Worm (Caenorhabditis elegans) whole organism, young adult: ENCODE data around the gene taf-13.

Experiments
- B0019.2 ChIP-seq: fragments of 200-800 bp; sonication (Bioruptor generic); conservative IDR thresholded peaks from 2 replicates; pipeline ENCODE4 v1.3.6; 2022; ENCODE audit warnings: missing genetic modification reagents, missing genetic modification characterization, missing compliant biosample characterization
- D2030.7 ChIP-seq: fragments of 200-800 bp; sonication (Bioruptor generic); IDR thresholded peaks from 2 replicates; pipeline ENCODE4 v1.3.6; 2022; ENCODE audit warnings: missing genetic modification reagents, missing genetic modification characterization, missing compliant biosample characterization
- F10E7.11 ChIP-seq: sonication (generic microtip); optimal IDR thresholded peaks from 2 replicates; lab custom pipeline; 2017; ENCODE audit warnings: mild to moderate bottlenecking, missing genetic modification characterization, moderate library complexity, missing compliant biosample characterization
- F37B4.10 ChIP-seq: fragments of 200-800 bp; sonication (Bioruptor generic); IDR thresholded peaks from 2 replicates; pipeline ENCODE4 v1.3.6; 2022; ENCODE audit warnings: missing genetic modification characterization, missing compliant biosample characterization
- F39B2.1 ChIP-seq: fragments of 200-800 bp; sonication (Bioruptor generic); IDR thresholded peaks from 2 replicates; pipeline ENCODE4 v1.3.6; 2022; ENCODE audit warnings: missing genetic modification reagents, missing genetic modification characterization, missing compliant biosample characterization
- F55B11.4 ChIP-seq: sonication (generic microtip); optimal IDR thresholded peaks from 2 replicates; lab custom pipeline; 2016; ENCODE audit warnings: missing compliant biosample characterization, missing genetic modification characterization, borderline replicate concordance; ENCODE audit not compliant: insufficient read depth
- T26A5.8 ChIP-seq: sonication (generic microtip); optimal IDR thresholded peaks from 2 replicates; lab custom pipeline; 2016; ENCODE audit warnings: missing genetic modification characterization, missing compliant biosample characterization
- Y79H2A.3 ChIP-seq: fragments of 200-800 bp; sonication (Bioruptor generic); conservative IDR thresholded peaks from 2 replicates; pipeline ENCODE4 v1.3.6; 2022; ENCODE audit warnings: missing genetic modification reagents, missing genetic modification characterization, missing compliant biosample characterization
- ZK185.1 ChIP-seq: sonication (generic microtip); optimal IDR thresholded peaks from 2 replicates; lab custom pipeline; 2016; ENCODE audit warnings: mild to moderate bottlenecking, missing genetic modification characterization, missing compliant biosample characterization; ENCODE audit not compliant: poor library complexity, severe bottlenecking
- atf-7 ChIP-seq: sonication (generic microtip); optimal IDR thresholded peaks from 2 replicates; lab custom pipeline; 2017; ENCODE audit warnings: mild to moderate bottlenecking, missing genetic modification characterization, missing compliant biosample characterization
- attf-3 ChIP-seq: fragments of 200-800 bp; sonication (Bioruptor generic); conservative IDR thresholded peaks from 2 replicates; pipeline ENCODE4 v1.3.6; 2022; ENCODE audit warnings: missing genetic modification reagents, missing genetic modification characterization, missing compliant biosample characterization
- cebp-1 ChIP-seq, 2 experiments: fragments of 200-800 bp in 1 of 2; sonication (Bioruptor generic) in 1 of 2; sonication (generic microtip) in 1 of 2; IDR thresholded peaks in 1 of 2; optimal IDR thresholded peaks in 1 of 2; 2 replicates each; pipeline versions ENCODE4 v1.3.6 to Lab custom; 2017 to 2022; ENCODE audit warnings: missing compliant biosample characterization in 2 of 2, missing genetic modification characterization in 2 of 2, mild to moderate bottlenecking in 1 of 2, missing genetic modification reagents in 1 of 2, moderate library complexity in 1 of 2
- ceh-27 ChIP-seq: fragments of 200-800 bp; sonication (Bioruptor generic); optimal IDR thresholded peaks from 2 replicates; lab custom pipeline; 2018; ENCODE audit warnings: mild to moderate bottlenecking, missing genetic modification characterization, moderate library complexity, missing compliant biosample characterization
- ceh-79 ChIP-seq: sonication (generic microtip); optimal IDR thresholded peaks from 2 replicates; lab custom pipeline; 2017; ENCODE audit warnings: mild to moderate bottlenecking, missing genetic modification characterization, missing compliant biosample characterization
- ceh-91 ChIP-seq: fragments of 200-800 bp; sonication (Bioruptor generic); IDR thresholded peaks from 2 replicates; pipeline ENCODE4 v1.3.6; 2022; ENCODE audit warnings: missing genetic modification reagents, missing genetic modification characterization, missing compliant biosample characterization
- dox-1 ChIP-seq: fragments of 200-800 bp; sonication (Bioruptor generic); IDR thresholded peaks from 2 replicates; pipeline ENCODE4 v1.3.6; 2022; ENCODE audit warnings: missing genetic modification reagents, missing genetic modification characterization, missing compliant biosample characterization
- dpff-1 ChIP-seq: sonication (generic microtip); optimal IDR thresholded peaks from 2 replicates; lab custom pipeline; 2017; ENCODE audit warnings: mild to moderate bottlenecking, missing genetic modification characterization, missing compliant biosample characterization
- hlh-12 ChIP-seq: sonication (generic microtip); optimal IDR thresholded peaks from 2 replicates; lab custom pipeline; 2016; ENCODE audit warnings: missing genetic modification characterization, missing compliant biosample characterization
- hrde-1 ChIP-seq: sonication (generic microtip); optimal IDR thresholded peaks from 2 replicates; lab custom pipeline; 2016; ENCODE audit warnings: missing genetic modification characterization, mild to moderate bottlenecking, missing compliant biosample characterization, moderate library complexity, missing genotype, missing genetic modification reagents, borderline replicate concordance
- lin-26 ChIP-seq: fragments of 200-800 bp; sonication (Bioruptor generic); IDR thresholded peaks from 2 replicates; pipeline ENCODE4 v1.3.6; 2022; ENCODE audit warnings: missing genetic modification reagents, missing genetic modification characterization, missing compliant biosample characterization
- lin-35 ChIP-seq, 3 experiments: fragments of 150-350 bp in 2 of 3; sonication (generic microtip) in 1 of 3; optimal IDR thresholded peaks; 2 replicates each; lab custom pipeline; 2014 to 2018; ENCODE audit warnings: missing biosample characterization in 3 of 3, missing genetic modification characterization in 3 of 3, missing genetic modification reagents in 3 of 3
- lsl-1 ChIP-seq: fragments of 200-800 bp; sonication (Bioruptor generic); optimal IDR thresholded peaks from 2 replicates; lab custom pipeline; 2018; ENCODE audit warnings: mild to moderate bottlenecking, missing genetic modification characterization, moderate library complexity, missing compliant biosample characterization
- madf-6 ChIP-seq: fragments of 200-800 bp; sonication (Bioruptor generic); IDR thresholded peaks from 2 replicates; pipeline ENCODE4 v1.3.6; 2022; ENCODE audit warnings: missing genetic modification reagents, missing genetic modification characterization, missing compliant biosample characterization
- mel-28 ChIP-seq: sonication (generic microtip); optimal IDR thresholded peaks from 2 replicates; lab custom pipeline; 2016; ENCODE audit warnings: borderline replicate concordance, mild to moderate bottlenecking, missing genetic modification characterization, missing compliant biosample characterization
- mes-4 ChIP-seq: sonication (generic microtip); optimal IDR thresholded peaks from 2 replicates; lab custom pipeline; 2016; ENCODE audit warnings: missing genotype, missing genetic modification characterization, missing compliant biosample characterization
- mxl-1 ChIP-seq: sonication (generic microtip); optimal IDR thresholded peaks from 2 replicates; lab custom pipeline; 2016; ENCODE audit warnings: missing genetic modification characterization, missing compliant biosample characterization
- nhr-120 ChIP-seq: fragments of 200-800 bp; sonication (Bioruptor generic); IDR thresholded peaks from 2 replicates; pipeline ENCODE4 v1.3.6; 2022; ENCODE audit warnings: missing genetic modification characterization, missing compliant biosample characterization
- nhr-80 ChIP-seq: sonication (generic microtip); optimal IDR thresholded peaks from 2 replicates; lab custom pipeline; 2016; ENCODE audit warnings: missing genetic modification characterization, missing compliant biosample characterization
- pbrm-1 ChIP-seq: fragments of 200-800 bp; sonication (Bioruptor generic); IDR thresholded peaks from 2 replicates; pipeline ENCODE4 v1.3.6; 2022; ENCODE audit warnings: missing genetic modification reagents, missing genetic modification characterization, missing compliant biosample characterization
- rcor-1 ChIP-seq: fragments of 200-800 bp; sonication (Bioruptor generic); IDR thresholded peaks from 2 replicates; pipeline ENCODE4 v1.3.6; 2022; ENCODE audit warnings: missing genetic modification reagents, missing genetic modification characterization, missing compliant biosample characterization
- rpc-1 ChIP-seq, 2 experiments: fragments of 150-350 bp in 1 of 2; sonication (generic microtip) in 1 of 2; optimal IDR thresholded peaks; 2 replicates each; lab custom pipeline; 2014 to 2018; ENCODE audit warnings: missing biosample characterization in 1 of 2, missing genetic modification characterization in 1 of 2, missing genetic modification reagents in 1 of 2, missing genotype in 1 of 2
- sdz-38 ChIP-seq: sonication (generic microtip); optimal IDR thresholded peaks from 2 replicates; lab custom pipeline; 2016; ENCODE audit warnings: missing genotype, missing genetic modification characterization, missing compliant biosample characterization
- somi-1 ChIP-seq: fragments of 200-800 bp; sonication (Bioruptor generic); optimal IDR thresholded peaks from 2 replicates; lab custom pipeline; 2018; ENCODE audit warnings: mild to moderate bottlenecking, missing genetic modification characterization, missing compliant biosample characterization
- tbp1 ChIP-seq: fragments of 200-800 bp; sonication (Bioruptor generic); optimal IDR thresholded peaks from 2 replicates; lab custom pipeline; 2018; ENCODE audit warnings: mild to moderate bottlenecking, missing genetic modification characterization, missing compliant biosample characterization
- tbx-9 ChIP-seq: sonication (generic microtip); optimal IDR thresholded peaks from 2 replicates; lab custom pipeline; 2016; ENCODE audit warnings: borderline replicate concordance, missing genetic modification characterization, inconsistent platforms, missing compliant biosample characterization
- unc-130 ChIP-seq: sonication (generic microtip); optimal IDR thresholded peaks from 2 replicates; lab custom pipeline; 2016; ENCODE audit warnings: missing genetic modification reagents, missing genetic modification characterization, missing compliant biosample characterization
- zfh-2 ChIP-seq: fragments of 200-800 bp; sonication (Bioruptor generic); conservative IDR thresholded peaks from 2 replicates; pipeline ENCODE4 v1.3.6; 2022; ENCODE audit warnings: missing genetic modification reagents, missing genetic modification characterization, missing compliant biosample characterization
- ztf-18 ChIP-seq: sonication (generic microtip); optimal IDR thresholded peaks from 2 replicates; lab custom pipeline; 2016; ENCODE audit warnings: missing genotype, mild to moderate bottlenecking, missing genetic modification characterization, missing compliant biosample characterization
- ztf-22 ChIP-seq: fragments of 200-800 bp; sonication (Bioruptor generic); optimal IDR thresholded peaks from 2 replicates; lab custom pipeline; 2018; ENCODE audit warnings: mild to moderate bottlenecking, missing genetic modification characterization, moderate library complexity, missing compliant biosample characterization
- ztf-28 ChIP-seq: fragments of 200-800 bp; sonication (Bioruptor generic); IDR thresholded peaks from 2 replicates; pipeline ENCODE4 v1.3.6; 2022; ENCODE audit warnings: missing genetic modification reagents, missing genetic modification characterization, missing compliant biosample characterization
- ztf-3 ChIP-seq: fragments of 200-800 bp; sonication (Bioruptor generic); optimal IDR thresholded peaks from 2 replicates; lab custom pipeline; 2018; ENCODE audit warnings: mild to moderate bottlenecking, missing genetic modification characterization, missing compliant biosample characterization

taf-13 gene

DNA sequence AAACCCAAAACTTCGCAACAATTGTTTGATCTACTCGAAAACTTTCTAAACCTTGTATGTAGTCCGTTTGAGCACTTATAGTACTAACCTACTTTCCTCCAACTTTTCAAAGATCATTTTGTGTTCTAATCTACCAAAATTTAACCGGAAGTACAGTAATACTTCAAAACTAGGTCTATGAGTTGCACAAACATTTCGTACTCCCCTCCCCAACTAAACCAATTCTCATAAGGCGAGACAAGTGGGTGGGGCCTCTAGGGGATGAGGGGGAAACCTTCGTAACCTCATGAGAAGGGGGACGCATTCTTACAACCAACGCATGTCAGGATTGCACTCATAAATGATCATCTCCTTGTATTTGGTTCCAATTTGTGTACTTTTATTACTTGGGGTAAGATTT is 16.6 kb upstream of the taf-13 start, which contains the start of gene cutl-9:
cutl-9 (plus strand) TSS at position 301 of the 400 bp plus-strand sequence.
- TF ChIP-seq nhr-120 (GFP tag; lab: Robert Waterston, UW) = no peak
- no peak for TF ChIP-seq F39B2.1 (GFP tag; lab: Robert Waterston, UW)
- no peak for TF ChIP-seq ztf-18 (tag; lab: Kevin White, UChicago)
- no peak for TF ChIP-seq D2030.7 (GFP tag; lab: Robert Waterston, UW)
- no peak for TF ChIP-seq ceh-27 (GFP tag; lab: Kevin White, UChicago)
- TF ChIP-seq tbp1 = no peak
- TF ChIP-seq dpff-1 (tag; lab: Kevin White, UChicago) = no peak
- TF ChIP-seq ztf-28 (GFP tag; lab: Robert Waterston, UW) = no peak
- TF ChIP-seq attf-3 = no peak
- TF ChIP-seq atf-7 = no peak
- TF ChIP-seq pbrm-1 (GFP tag; lab: Robert Waterston, UW) = no peak
- no peak for TF ChIP-seq mel-28
- TF ChIP-seq lsl-1 (GFP tag; lab: Kevin White, UChicago) = no peak
- no peak for TF ChIP-seq mxl-1 (tag; lab: Kevin White, UChicago)
- no peak for TF ChIP-seq F10E7.11 (tag; lab: Kevin White, UChicago)
- no peak for TF ChIP-seq hlh-12
- no peak for TF ChIP-seq hrde-1 (tag; lab: Kevin White, UChicago)
- TF ChIP-seq B0019.2 (GFP tag; lab: Robert Waterston, UW) = no peak

DNA sequence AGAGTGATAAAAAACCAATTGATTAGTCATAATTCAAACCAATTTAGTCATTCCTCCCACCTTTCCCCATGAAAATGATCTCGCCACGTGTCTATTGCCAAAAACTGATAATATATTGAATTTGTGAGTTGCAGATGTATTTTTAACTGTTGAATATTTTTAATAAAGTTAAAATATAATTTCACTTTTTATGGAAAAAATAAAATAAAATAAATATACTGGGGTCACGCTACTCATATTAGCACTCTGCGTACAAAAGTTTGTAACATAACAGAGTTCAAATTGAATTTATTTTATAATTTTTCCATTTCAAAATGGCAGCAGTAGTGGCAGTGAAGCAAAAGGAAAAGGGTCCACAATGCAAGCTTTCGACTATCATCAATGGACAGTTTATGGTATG is 12.7 kb upstream of the taf-13 start, which contains the start of gene C14A4.13:
C14A4.13 (plus strand) TSS at position 301 of the 400 bp plus-strand sequence.
- TF ChIP-seq sdz-38 (tag; lab: Kevin White, UChicago) (no peak), madf-6 (GFP tag; lab: Robert Waterston, UW) (no peak), ceh-91 (GFP tag; lab: Robert Waterston, UW) (no peak), somi-1 (GFP tag; lab: Kevin White, UChicago) (no peak), lin-26 (no peak), tbx-9 (tag; lab: Kevin White, UChicago) (no peak), ztf-28 (GFP tag; lab: Robert Waterston, UW) (no peak), lin-35 (GFP tag; optimal IDR thresholded peaks at IDR 0.05; lab: Kevin White, UChicago) (no peak), T26A5.8 (tag; lab: Kevin White, UChicago) (no peak), ceh-79 (tag; lab: Kevin White, UChicago) (no peak)
- TF ChIP-seq, all 124 proteins: peak for 0

DNA sequence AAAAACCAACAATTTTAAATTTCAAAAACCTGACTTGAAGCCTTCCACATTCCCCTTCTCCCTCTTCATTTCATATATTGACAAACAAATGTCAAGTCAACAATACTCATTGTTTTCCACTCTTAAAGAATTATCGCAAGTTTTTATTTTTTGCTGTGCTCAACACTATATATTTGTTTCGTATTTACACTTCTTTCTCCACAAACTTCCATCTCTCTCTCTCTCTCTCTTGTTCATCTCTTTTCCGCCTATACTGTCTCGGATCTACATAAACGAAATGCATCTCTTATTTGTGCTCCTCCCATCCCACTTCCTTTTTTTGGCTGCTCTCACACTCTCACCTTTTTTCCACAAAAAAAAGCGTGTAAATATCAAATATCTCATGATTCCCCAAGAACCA is 7.3 kb upstream of the taf-13 start, which contains the start of gene C14A4.12:
C14A4.12 (plus strand) TSS at position 301 of the 400 bp plus-strand sequence.
- TF ChIP-seq nhr-80 (tag; lab: Kevin White, UChicago) (no peak), rpc-1 (optimal IDR thresholded peaks at IDR 0.05; lab: Kevin White, UChicago) (no peak), rpc-1 (tag; optimal IDR thresholded peaks at IDR 0.05; lab: Kevin White, UChicago) (no peak), cebp-1 (GFP tag; IDR thresholded peaks at IDR 0.05; lab: Robert Waterston, UW) (no peak), cebp-1 (tag; optimal IDR thresholded peaks at IDR 0.05; lab: Kevin White, UChicago) (no peak), F37B4.10 (GFP tag; lab: Robert Waterston, UW) (no peak), dox-1 (no peak), zfh-2 (GFP tag; lab: Robert Waterston, UW) (no peak), unc-130 (no peak), F55B11.4 (tag; lab: Kevin White, UChicago) (no peak), ztf-3 (GFP tag; lab: Kevin White, UChicago) (no peak), mes-4 (tag; lab: Kevin White, UChicago) (no peak), ztf-22 (GFP tag; lab: Kevin White, UChicago) (no peak), ZK185.1 (no peak), Y79H2A.3 (GFP tag; lab: Robert Waterston, UW) (no peak), rcor-1 (GFP tag; lab: Robert Waterston, UW) (no peak), ztf-18 (tag; lab: Kevin White, UChicago) (no peak)
